Fruit fly (Drosophila melanogaster) whole organism, wandering third instar larva: Measurements from ENCODE around the gene CG5645.

ENCODE experiments used
- Abd-B ChIP-seq: fragments of >200 bp; optimal IDR thresholded peaks from 2 replicates; lab custom pipeline; 2017; ENCODE audit warnings: missing biosample characterization, missing genetic modification characterization
- CG32264 ChIP-seq: fragments of 200-800 bp; sonication (Bioruptor generic); optimal IDR thresholded peaks from 2 replicates; lab custom pipeline; 2016; ENCODE audit warnings: missing biosample characterization, missing genetic modification characterization
- CG9705 ChIP-seq: fragments of 200-800 bp; sonication (Bioruptor generic); optimal IDR thresholded peaks from 2 replicates; lab custom pipeline; 2018; ENCODE audit warnings: missing biosample characterization, mild to moderate bottlenecking, missing genetic modification characterization
- CrebA ChIP-seq: fragments of 200-800 bp; sonication (Bioruptor generic); optimal IDR thresholded peaks from 2 replicates; lab custom pipeline; 2016; ENCODE audit warnings: missing biosample characterization, mild to moderate bottlenecking, missing genetic modification characterization, borderline replicate concordance
- Dfd ChIP-seq: fragments of >200 bp; optimal IDR thresholded peaks from 2 replicates; lab custom pipeline; 2017; ENCODE audit warnings: missing biosample characterization, missing genetic modification characterization
- Dif ChIP-seq: fragments of 200-275, 200-300 bp; sonication (Bioruptor generic); optimal IDR thresholded peaks from 2 replicates; lab custom pipeline; 2018; ENCODE audit warnings: missing biosample characterization, missing genetic modification characterization; ENCODE audit not compliant: partially characterized antibody
- GATAd ChIP-seq: sonication (Bioruptor generic); optimal IDR thresholded peaks from 2 replicates; lab custom pipeline; 2016; ENCODE audit warnings: missing biosample characterization, missing genetic modification characterization
- HLH106 ChIP-seq: fragments of 200-800 bp; optimal IDR thresholded peaks from 3 replicates; lab custom pipeline; 2019; ENCODE audit warnings: missing biosample characterization, mild to moderate bottlenecking, missing genetic modification characterization, moderate library complexity
- Hnf4 ChIP-seq: fragments of 200-800 bp; sonication (Bioruptor generic); optimal IDR thresholded peaks from 2 replicates; lab custom pipeline; 2016; ENCODE audit warnings: missing biosample characterization, mild to moderate bottlenecking, missing genetic modification characterization
- Hr78 ChIP-seq: fragments of >200 bp; optimal IDR thresholded peaks from 2 replicates; lab custom pipeline; 2017; ENCODE audit warnings: missing biosample characterization, missing genetic modification characterization
- Hr83 ChIP-seq: fragments of 200-300 bp; sonication (Bioruptor generic); optimal IDR thresholded peaks from 2 replicates; lab custom pipeline; 2016; ENCODE audit warnings: missing biosample characterization, mild to moderate bottlenecking, missing genetic modification characterization, moderate library complexity; ENCODE audit not compliant: poor library complexity, severe bottlenecking
- Jra ChIP-seq: sonication (Bioruptor generic); optimal IDR thresholded peaks from 2 replicates; lab custom pipeline; 2016; ENCODE audit warnings: missing biosample characterization, missing genetic modification characterization
- Mio ChIP-seq: sonication (Bioruptor generic); optimal IDR thresholded peaks from 2 replicates; lab custom pipeline; 2016; ENCODE audit warnings: missing biosample characterization, missing genetic modification characterization
- Myc ChIP-seq: fragments of >200 bp; optimal IDR thresholded peaks from 2 replicates; lab custom pipeline; 2017
- N ChIP-seq: fragments of >200 bp; optimal IDR thresholded peaks from 2 replicates; lab custom pipeline; 2018; ENCODE audit warnings: missing biosample characterization, missing external identifiers, missing genetic modification characterization
- OdsH ChIP-seq: fragments of 200-800 bp; sonication (Bioruptor generic); optimal IDR thresholded peaks from 2 replicates; lab custom pipeline; 2016; ENCODE audit warnings: missing biosample characterization, mild to moderate bottlenecking, missing genetic modification characterization
- Rel ChIP-seq, 2 experiments: fragments of 200-800 bp; sonication (Bioruptor generic) in 1 of 2; optimal IDR thresholded peaks; 2 replicates in 1 of 2; 3 replicates in 1 of 2; lab custom pipeline; 2016 to 2019; ENCODE audit warnings: mild to moderate bottlenecking in 2 of 2, missing biosample characterization in 2 of 2, missing genetic modification characterization in 2 of 2, moderate library complexity in 1 of 2
- Sp1 ChIP-seq: fragments of 200-800 bp; sonication (Bioruptor generic); optimal IDR thresholded peaks from 3 replicates; lab custom pipeline; 2019; ENCODE audit warnings: missing biosample characterization, mild to moderate bottlenecking, missing genetic modification characterization, moderate library complexity
- Vsx2 ChIP-seq: fragments of 200-300, 225-300 bp; sonication (Bioruptor generic); optimal IDR thresholded peaks from 2 replicates; lab custom pipeline; 2018; ENCODE audit warnings: missing biosample characterization, missing genetic modification characterization; ENCODE audit not compliant: partially characterized antibody
- br ChIP-seq: fragments of 200-800 bp; sonication (Bioruptor generic); optimal IDR thresholded peaks from 2 replicates; lab custom pipeline; 2016; ENCODE audit warnings: missing biosample characterization, missing genetic modification characterization
- brk ChIP-seq: fragments of 200-800 bp; sonication (Bioruptor generic); optimal IDR thresholded peaks from 2 replicates; lab custom pipeline; 2016; ENCODE audit warnings: missing biosample characterization, mild to moderate bottlenecking, missing genetic modification characterization
- dl ChIP-seq, 2 experiments: fragments of 175-275, 200-275 bp in 1 of 2; fragments of 200-275 bp in 1 of 2; sonication (Bioruptor generic); optimal IDR thresholded peaks; lab custom pipeline; 2018; ENCODE audit warnings: mild to moderate bottlenecking in 2 of 2, missing biosample characterization in 2 of 2, missing genetic modification characterization in 2 of 2, moderate library complexity in 2 of 2; ENCODE audit not compliant: partially characterized antibody in 2 of 2, insufficient read depth in 1 of 2
- dmrt93B ChIP-seq: fragments of 200-800 bp; sonication (Bioruptor generic); optimal IDR thresholded peaks from 2 replicates; lab custom pipeline; 2018; ENCODE audit warnings: missing biosample characterization, mild to moderate bottlenecking, missing genetic modification characterization
- dsf ChIP-seq: sonication (Bioruptor generic); optimal IDR thresholded peaks from 2 replicates; lab custom pipeline; 2016; ENCODE audit warnings: missing biosample characterization, missing genetic modification characterization, borderline replicate concordance
- ey ChIP-seq: fragments of 200-800 bp; sonication (Bioruptor generic); optimal IDR thresholded peaks from 2 replicates; lab custom pipeline; 2016; ENCODE audit warnings: missing biosample characterization, missing genetic modification characterization
- foxo ChIP-seq, 2 experiments: fragments of 200-800 bp; sonication (Bioruptor generic); optimal IDR thresholded peaks; 2 replicates in 1 of 2; 3 replicates in 1 of 2; lab custom pipeline; 2016 to 2017; ENCODE audit warnings: missing biosample characterization in 2 of 2, missing genetic modification characterization in 2 of 2
- fru ChIP-seq: fragments of 200-800 bp; sonication (Bioruptor generic); optimal IDR thresholded peaks from 3 replicates; lab custom pipeline; 2016; ENCODE audit warnings: missing biosample characterization, mild to moderate bottlenecking, missing genetic modification characterization
- h ChIP-seq: fragments of 200-800 bp; sonication (Bioruptor generic); optimal IDR thresholded peaks from 3 replicates; lab custom pipeline; 2016; ENCODE audit warnings: missing biosample characterization, mild to moderate bottlenecking, missing genetic modification characterization
- jim ChIP-seq: fragments of 175-275, 200-325 bp; sonication (Bioruptor generic); optimal IDR thresholded peaks from 2 replicates; lab custom pipeline; 2016; ENCODE audit warnings: missing biosample characterization, mild to moderate bottlenecking, missing genetic modification characterization
- lola ChIP-seq: fragments of >200 bp; optimal IDR thresholded peaks from 2 replicates; lab custom pipeline; 2017; ENCODE audit warnings: missing biosample characterization, missing genetic modification characterization
- pan ChIP-seq: fragments of >200 bp; optimal IDR thresholded peaks from 2 replicates; lab custom pipeline; 2017
- psq ChIP-seq: fragments of 200-800 bp; sonication (Bioruptor generic); optimal IDR thresholded peaks from 3 replicates; lab custom pipeline; 2017; ENCODE audit warnings: missing biosample characterization, mild to moderate bottlenecking, missing genetic modification characterization, moderate library complexity
- rgr ChIP-seq: fragments of 200-800 bp; sonication (Bioruptor generic); optimal IDR thresholded peaks from 3 replicates; lab custom pipeline; 2016; ENCODE audit warnings: missing biosample characterization, mild to moderate bottlenecking, missing genetic modification characterization
- sage ChIP-seq: fragments of 200-800 bp; sonication (Bioruptor generic); optimal IDR thresholded peaks from 2 replicates; lab custom pipeline; 2016; ENCODE audit warnings: missing biosample characterization, mild to moderate bottlenecking, missing genetic modification characterization
- sv ChIP-seq: fragments of 200-800 bp; sonication (Bioruptor generic); optimal IDR thresholded peaks from 3 replicates; lab custom pipeline; 2016; ENCODE audit warnings: missing biosample characterization, missing genetic modification characterization
- tai ChIP-seq: sonication (Bioruptor generic); optimal IDR thresholded peaks from 2 replicates; lab custom pipeline; 2016; ENCODE audit warnings: missing biosample characterization, missing genetic modification characterization
- usp ChIP-seq: fragments of >200 bp; optimal IDR thresholded peaks from 2 replicates; lab custom pipeline; 2017; ENCODE audit warnings: missing biosample characterization, missing genetic modification characterization
- woc ChIP-seq: sonication (Bioruptor generic); optimal IDR thresholded peaks from 2 replicates; lab custom pipeline; 2016; ENCODE audit warnings: missing biosample characterization, mild to moderate bottlenecking, missing genetic modification characterization

The CG5645 gene

DNA sequence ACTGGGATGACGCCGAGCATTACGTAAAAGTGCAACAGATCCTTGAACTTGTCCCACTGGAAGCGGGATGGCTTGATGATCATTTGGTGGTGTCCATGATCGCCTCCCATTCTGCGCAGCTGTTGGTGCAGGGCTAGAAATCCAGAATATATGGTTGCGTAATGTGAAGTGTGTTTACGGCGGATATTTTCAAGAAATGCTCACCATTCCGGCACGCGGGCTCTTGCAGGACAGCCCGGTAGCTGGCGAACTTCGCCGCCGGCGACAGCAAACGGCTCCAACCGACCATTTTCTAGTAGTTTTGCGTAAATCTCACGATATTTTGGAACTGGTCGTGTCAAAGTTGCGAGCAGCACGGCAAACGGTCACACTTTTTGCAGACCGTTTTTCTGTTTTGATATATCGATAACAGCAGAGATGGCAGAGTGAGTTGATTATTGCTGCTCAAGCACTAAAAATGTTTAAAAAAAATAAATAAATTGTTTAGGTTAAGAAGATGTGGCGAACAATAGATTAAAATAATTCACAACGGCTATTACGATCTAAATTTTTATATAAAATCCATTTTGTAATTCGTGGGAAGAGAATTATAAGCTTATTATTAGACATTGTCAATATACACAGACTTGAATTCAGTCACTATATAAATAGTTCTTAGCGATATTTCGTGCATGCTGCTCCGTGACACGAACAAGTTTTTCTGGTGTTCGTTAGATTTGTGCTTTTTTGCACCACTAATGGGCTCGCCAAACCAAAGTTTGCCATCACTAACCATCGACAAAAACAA, 1.8 kb upstream of the CG5645 start, which contains the start of the genes ND-SGDH and RhoGAP68F:
ND-SGDH (minus strand) TSS at position 472 of the 787 bp plus-strand sequence.
RhoGAP68F (plus strand) TSS at position 756 of the 787 bp plus-strand sequence.
- TF ChIP-seq brk (GFP tag; lab: Kevin White, UChicago), result peak; percentile 59
- peak; percentile 69 for TF ChIP-seq OdsH (GFP tag; lab: Kevin White, UChicago)
- no peak for TF ChIP-seq Dfd (GFP tag; lab: Kevin White, UChicago)
- no peak for TF ChIP-seq usp
- peak; percentile 75 for TF ChIP-seq Hnf4 (GFP tag; lab: Kevin White, UChicago)
- peak; percentile 69 for TF ChIP-seq ey
- peak; percentile 73 for TF ChIP-seq Jra
- TF ChIP-seq Vsx2 (GFP tag; lab: Kevin White, UChicago), result no peak
- no peak for TF ChIP-seq pan (lab: Kevin White, UChicago)
- TF ChIP-seq CrebA (GFP tag; lab: Kevin White, UChicago), result no peak
- TF ChIP-seq fru, result peak; percentile 79
- no peak for TF ChIP-seq Abd-B
- peak; percentile 76 for TF ChIP-seq Sp1 (GFP tag; lab: Kevin White, UChicago)
- TF ChIP-seq Mio (GFP tag; lab: Kevin White, UChicago), result no peak
- TF ChIP-seq dl (GFP tag; optimal IDR thresholded peaks at IDR 0.05; lab: Kevin White, UChicago; ENCODE audit: insufficient read depth in 1 of 2, partially characterized antibody in 2 of 2), result no peak
- TF ChIP-seq Dif (GFP tag; lab: Kevin White, UChicago), result no peak
- TF ChIP-seq GATAd (GFP tag; lab: Kevin White, UChicago), result peak; percentile 55
- peak; percentile 54 for TF ChIP-seq dsf (GFP tag; lab: Kevin White, UChicago)
- TF ChIP-seq CG32264 (GFP tag; lab: Kevin White, UChicago), result peak; percentile 32
- TF ChIP-seq Hr78 (GFP tag; lab: Kevin White, UChicago), result no peak
- no peak for TF ChIP-seq Myc (lab: Kevin White, UChicago)
- TF ChIP-seq HLH106 (tag; lab: Kevin White, UChicago), result peak; percentile 87
- TF ChIP-seq Hr83 (GFP tag; lab: Kevin White, UChicago), result peak; percentile 62
- no peak for TF ChIP-seq sage (GFP tag; lab: Kevin White, UChicago)
- no peak for TF ChIP-seq N (GFP tag; lab: Kevin White, UChicago)
- TF ChIP-seq jim (GFP tag; lab: Kevin White, UChicago), result no peak
- TF ChIP-seq rgr, result peak; percentile 74
- peak; percentile 65 for TF ChIP-seq psq (GFP tag; lab: Kevin White, UChicago)
- peak; percentile 77 for TF ChIP-seq CG9705 (GFP tag; lab: Kevin White, UChicago)
- peak; percentile 84 for TF ChIP-seq tai (GFP tag; lab: Kevin White, UChicago)
- TF ChIP-seq woc (GFP tag; lab: Kevin White, UChicago), result peak; percentile 81
- TF ChIP-seq h (GFP tag; lab: Kevin White, UChicago), result peak; percentile 84
- TF ChIP-seq sv, result peak; percentile 61
- TF ChIP-seq foxo (GFP tag; optimal IDR thresholded peaks at IDR 0.05; lab: Kevin White, UChicago), result peak; percentile 57 to 86
- peak; percentile 75 for TF ChIP-seq br (GFP tag; lab: Kevin White, UChicago)
- TF ChIP-seq Rel (GFP tag; optimal IDR thresholded peaks at IDR 0.05; lab: Kevin White, UChicago), result no peak
- peak; percentile 35 for TF ChIP-seq Rel (tag; optimal IDR thresholded peaks at IDR 0.05; lab: Kevin White, UChicago)
- peak; percentile 80 for TF ChIP-seq dmrt93B (GFP tag; lab: Kevin White, UChicago)
- TF ChIP-seq lola, result no peak

DNA sequence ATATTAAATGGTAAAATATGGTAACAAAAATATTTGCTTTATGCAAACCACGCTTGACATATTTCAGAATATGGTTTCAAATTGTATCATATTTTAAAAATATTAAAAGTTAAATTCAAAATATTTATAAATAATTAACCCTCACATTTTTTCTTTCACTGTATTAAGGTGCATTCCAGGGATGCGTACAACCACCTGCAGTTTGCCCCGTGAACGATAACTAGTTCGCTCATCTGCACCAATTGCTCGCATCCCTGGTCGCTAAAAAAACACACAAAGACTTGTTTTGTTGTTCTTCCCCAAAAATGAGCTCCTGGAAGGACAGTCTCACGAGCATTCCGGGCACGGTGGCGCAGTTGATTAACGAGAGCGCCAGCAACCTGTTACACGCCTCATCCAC, 4.6 kb downstream of the CG5645 start, which contains the start of gene DEF8:
DEF8 (plus strand) TSS at position 229 of the 400 bp plus-strand sequence.
- TF ChIP-seq sv, result peak; percentile 30
- peak; percentile 85 for TF ChIP-seq Sp1 (GFP tag; lab: Kevin White, UChicago)
- TF ChIP-seq pan (lab: Kevin White, UChicago), result no peak
- TF ChIP-seq Rel (GFP tag; optimal IDR thresholded peaks at IDR 0.05; lab: Kevin White, UChicago), result no peak
- TF ChIP-seq Rel (tag; optimal IDR thresholded peaks at IDR 0.05; lab: Kevin White, UChicago), result peak; percentile 99
- peak; percentile 78 for TF ChIP-seq Hr83 (GFP tag; lab: Kevin White, UChicago)
- TF ChIP-seq Vsx2 (GFP tag; lab: Kevin White, UChicago), result no peak
- TF ChIP-seq woc (GFP tag; lab: Kevin White, UChicago), result peak; percentile 71
- TF ChIP-seq foxo (GFP tag; optimal IDR thresholded peaks at IDR 0.05; lab: Kevin White, UChicago), result peak in 1 of 2 experiments; percentile 76
- peak; percentile 38 for TF ChIP-seq ey
- TF ChIP-seq sage (GFP tag; lab: Kevin White, UChicago), result no peak
- no peak for TF ChIP-seq Hr78 (GFP tag; lab: Kevin White, UChicago)
- no peak for TF ChIP-seq N (GFP tag; lab: Kevin White, UChicago)
- peak; percentile 58 for TF ChIP-seq h (GFP tag; lab: Kevin White, UChicago)
- TF ChIP-seq usp, result no peak
- TF ChIP-seq OdsH (GFP tag; lab: Kevin White, UChicago), result peak; percentile 78
- TF ChIP-seq fru, result peak; percentile 65
- TF ChIP-seq dmrt93B (GFP tag; lab: Kevin White, UChicago), result peak; percentile 23
- TF ChIP-seq br (GFP tag; lab: Kevin White, UChicago), result peak; percentile 37
- peak; percentile 72 for TF ChIP-seq psq (GFP tag; lab: Kevin White, UChicago)
- peak; percentile 30 for TF ChIP-seq Hnf4 (GFP tag; lab: Kevin White, UChicago)
- TF ChIP-seq CG9705 (GFP tag; lab: Kevin White, UChicago), result peak; percentile 52
- TF ChIP-seq HLH106 (tag; lab: Kevin White, UChicago), result peak; percentile 84
- TF ChIP-seq brk (GFP tag; lab: Kevin White, UChicago), result peak; percentile 24
- peak; percentile 78 for TF ChIP-seq rgr
- TF ChIP-seq, all 38 proteins: peak for 18
